Fruit fly (Drosophila melanogaster) whole organism, embryonic: ENCODE results near the gene CG3335.
A peak's percentile ranks its signal among the peaks of the same experiment; 100 is the strongest.

Source experiments
- CG10209 ChIP-seq: fragments of 200-800 bp; sonication (Bioruptor generic); optimal IDR thresholded peaks from 3 replicates; lab custom pipeline; 2017; ENCODE audit warnings: missing biosample characterization, mild to moderate bottlenecking, missing genetic modification characterization, missing genetic modification reagents
- CG10321 ChIP-seq: fragments of 200-800 bp; sonication (Bioruptor generic); IDR thresholded peaks from 2 replicates; pipeline ENCODE4 v1.3.6; 2022; ENCODE audit warnings: missing biosample characterization, missing genetic modification characterization
- CG11093 ChIP-seq: fragments of 200-800 bp; sonication (Bioruptor generic); IDR thresholded peaks from 3 replicates; pipeline ENCODE4 v1.3.6; 2022; ENCODE audit warnings: missing biosample characterization, missing genetic modification characterization
- CG12769 ChIP-seq: fragments of 200-800 bp; sonication (Bioruptor generic); optimal IDR thresholded peaks from 2 replicates; lab custom pipeline; 2019; ENCODE audit warnings: missing biosample characterization, mild to moderate bottlenecking, missing genetic modification characterization, moderate library complexity
- CG13775 ChIP-seq: fragments of 200-800 bp; sonication (Bioruptor generic); optimal IDR thresholded peaks from 3 replicates; lab custom pipeline; 2017; ENCODE audit warnings: missing biosample characterization, mild to moderate bottlenecking, missing genetic modification characterization
- CG14860 ChIP-seq: fragments of 200-800 bp; sonication (Bioruptor generic); IDR thresholded peaks from 3 replicates; pipeline ENCODE4 v1.3.6; 2022; ENCODE audit warnings: missing biosample characterization, missing genetic modification characterization; ENCODE audit not compliant: partially characterized antibody
- CG1529 ChIP-seq: fragments of 200-800 bp; sonication (Bioruptor generic); optimal IDR thresholded peaks from 3 replicates; lab custom pipeline; 2018; ENCODE audit warnings: missing biosample characterization, missing genetic modification characterization
- CG1603 ChIP-seq: fragments of 200-800 bp; sonication (Bioruptor generic); optimal IDR thresholded peaks from 2 replicates; lab custom pipeline; 2019; ENCODE audit warnings: missing biosample characterization, mild to moderate bottlenecking, missing genetic modification characterization, moderate library complexity
- CG17385 ChIP-seq: fragments of 200-800 bp; sonication (Bioruptor generic); optimal IDR thresholded peaks from 3 replicates; lab custom pipeline; 2018; ENCODE audit warnings: missing biosample characterization, mild to moderate bottlenecking, missing genetic modification characterization
- CG17802 ChIP-seq: fragments of 200-800 bp; sonication (Bioruptor generic); optimal IDR thresholded peaks from 2 replicates; lab custom pipeline; 2018; ENCODE audit warnings: missing biosample characterization, mild to moderate bottlenecking, missing genetic modification characterization, moderate library complexity
- CG2116 ChIP-seq: fragments of 200-800 bp; sonication (Bioruptor generic); optimal IDR thresholded peaks from 3 replicates; lab custom pipeline; 2018; ENCODE audit warnings: missing biosample characterization, mild to moderate bottlenecking, missing genetic modification characterization
- CG3726 ChIP-seq: fragments of 200-800 bp; sonication (Bioruptor generic); IDR thresholded peaks from 3 replicates; pipeline ENCODE4, ENCODE4 v1.3.6; 2022; ENCODE audit warnings: missing biosample characterization, missing genetic modification characterization
- CG4328 ChIP-seq: fragments of 200-800 bp; sonication (Bioruptor generic); optimal IDR thresholded peaks from 3 replicates; lab custom pipeline; 2017; ENCODE audit warnings: missing biosample characterization, missing genetic modification reagents, missing genetic modification characterization
- CG43689 ChIP-seq: fragments of 200-800 bp; sonication (Bioruptor generic); IDR thresholded peaks from 2 replicates; pipeline ENCODE4 v1.3.6; 2022; ENCODE audit warnings: missing biosample characterization, missing genetic modification characterization
- CG5953 ChIP-seq: fragments of 200-800 bp; sonication (Bioruptor generic); IDR thresholded peaks from 2 replicates; pipeline ENCODE4 v1.3.6; 2022; ENCODE audit warnings: missing biosample characterization, missing genetic modification characterization
- CG6854 ChIP-seq: fragments of 200-800 bp; sonication (Bioruptor generic); optimal IDR thresholded peaks from 3 replicates; lab custom pipeline; 2017; ENCODE audit warnings: missing biosample characterization, mild to moderate bottlenecking, missing genetic modification characterization
- CG7928 ChIP-seq: fragments of 200-800 bp; sonication (Bioruptor generic); optimal IDR thresholded peaks from 2 replicates; lab custom pipeline; 2017; ENCODE audit warnings: missing biosample characterization, mild to moderate bottlenecking, missing genetic modification characterization
- CHES-1-like ChIP-seq: fragments of 200-800 bp; sonication (Bioruptor generic); optimal IDR thresholded peaks from 2 replicates; lab custom pipeline; 2016; ENCODE audit warnings: missing biosample characterization, missing genetic modification characterization
- Dp ChIP-seq: fragments of 200-800 bp; sonication (Bioruptor generic); optimal IDR thresholded peaks from 2 replicates; lab custom pipeline; 2018; ENCODE audit warnings: missing biosample characterization, mild to moderate bottlenecking, missing genetic modification characterization, moderate library complexity
- Fer1 ChIP-seq: fragments of 200-800 bp; sonication (Bioruptor generic); optimal IDR thresholded peaks from 2 replicates; lab custom pipeline; 2017; ENCODE audit warnings: missing biosample characterization, mild to moderate bottlenecking, missing genetic modification characterization
- Hr39 ChIP-seq: fragments of >200 bp; optimal IDR thresholded peaks from 2 replicates; lab custom pipeline; 2017
- MESR4 ChIP-seq: fragments of 200-800 bp; sonication (Bioruptor generic); optimal IDR thresholded peaks from 2 replicates; lab custom pipeline; 2018; ENCODE audit warnings: missing biosample characterization, mild to moderate bottlenecking, missing genetic modification characterization, moderate library complexity
- Med ChIP-seq: fragments of 200-800 bp; sonication (Bioruptor generic); peaks from one replicate; lab custom pipeline; 2016; ENCODE audit warnings: missing biosample characterization, missing genetic modification characterization, mild to moderate bottlenecking, inconsistent platforms, moderate library complexity
- Opbp ChIP-seq: fragments of 200-800 bp; sonication (Bioruptor generic); IDR thresholded peaks from 3 replicates; pipeline ENCODE4 v1.3.6; 2022; ENCODE audit warnings: missing biosample characterization, missing genetic modification characterization; ENCODE audit not compliant: partially characterized antibody
- Pdp1 ChIP-seq, 2 experiments: fragments of 200-800 bp; sonication (Bioruptor generic); optimal IDR thresholded peaks; 3 replicates each; lab custom pipeline; 2016; ENCODE audit warnings: missing biosample characterization in 2 of 2, missing genetic modification characterization in 2 of 2, mild to moderate bottlenecking in 1 of 2, moderate library complexity in 1 of 2
- Stat92E ChIP-seq, 3 experiments: fragments of >200 bp in 2 of 3; fragments of 200-800 bp in 1 of 3; sonication (Bioruptor generic) in 1 of 3; optimal IDR thresholded peaks; 2 replicates each; lab custom pipeline; 2017 to 2019; ENCODE audit warnings: missing biosample characterization in 3 of 3, missing genetic modification characterization in 3 of 3, mild to moderate bottlenecking in 1 of 3, moderate library complexity in 1 of 3
- Xrp1 ChIP-seq: fragments of 200-800 bp; sonication (Bioruptor generic); IDR thresholded peaks from 2 replicates; pipeline ENCODE4 v1.3.6; 2022; ENCODE audit warnings: missing biosample characterization, missing genetic modification characterization
- YL-1 ChIP-seq: fragments of 200-800 bp; sonication (Bioruptor generic); optimal IDR thresholded peaks from 3 replicates; lab custom pipeline; 2017; ENCODE audit warnings: missing biosample characterization, mild to moderate bottlenecking, missing genetic modification characterization
- cg ChIP-seq: fragments of 200-800 bp; sonication (Bioruptor generic); optimal IDR thresholded peaks from 3 replicates; lab custom pipeline; 2019; ENCODE audit warnings: missing biosample characterization, mild to moderate bottlenecking, missing genetic modification characterization, moderate library complexity
- ci ChIP-seq: fragments of 200-800 bp; sonication (Bioruptor generic); IDR thresholded peaks from 3 replicates; pipeline ENCODE4 v1.3.6; 2022; ENCODE audit warnings: missing biosample characterization, missing genetic modification characterization
- dpn ChIP-seq, 2 experiments: fragments of 200-800 bp; sonication (Bioruptor generic); optimal IDR thresholded peaks; 3 replicates each; lab custom pipeline; 2016; ENCODE audit warnings: missing biosample characterization in 2 of 2, missing genetic modification characterization in 2 of 2
- inv ChIP-seq: fragments of 200-800 bp; sonication (Bioruptor generic); IDR thresholded peaks from 2 replicates; pipeline ENCODE4 v1.3.6; 2022; ENCODE audit warnings: missing biosample characterization, missing genetic modification characterization; ENCODE audit not compliant: partially characterized antibody
- kni ChIP-seq: fragments of 200-800 bp; sonication (Bioruptor generic); optimal IDR thresholded peaks from 3 replicates; lab custom pipeline; 2017; ENCODE audit warnings: mild to moderate bottlenecking, missing biosample characterization, missing genetic modification reagents, missing genetic modification characterization
- lola ChIP-seq, 3 experiments: fragments of >200 bp in 2 of 3; fragments of 200-800 bp in 1 of 3; sonication (Bioruptor generic) in 1 of 3; optimal IDR thresholded peaks; 2 replicates each; lab custom pipeline; 2017 to 2019; ENCODE audit warnings: missing biosample characterization in 3 of 3, missing genetic modification characterization in 3 of 3, mild to moderate bottlenecking in 1 of 3, moderate library complexity in 1 of 3
- pb ChIP-seq: fragments of 200-800 bp; sonication (Bioruptor generic); optimal IDR thresholded peaks from 3 replicates; lab custom pipeline; 2016; ENCODE audit warnings: missing biosample characterization, missing genetic modification characterization
- sc ChIP-seq, 3 experiments: fragments of >200 bp in 2 of 3; fragments of 200-800 bp in 1 of 3; sonication (Bioruptor generic) in 1 of 3; optimal IDR thresholded peaks; 2 replicates in 2 of 3; 3 replicates in 1 of 3; lab custom pipeline; 2017; ENCODE audit warnings: mild to moderate bottlenecking in 1 of 3, missing biosample characterization in 1 of 3, missing genetic modification characterization in 1 of 3, missing genetic modification reagents in 1 of 3
- sd ChIP-seq: fragments of 200-800 bp; sonication (Bioruptor generic); optimal IDR thresholded peaks from 3 replicates; lab custom pipeline; 2018; ENCODE audit warnings: missing biosample characterization, mild to moderate bottlenecking, missing genetic modification characterization, moderate library complexity
- tna ChIP-seq: fragments of 200-800 bp; sonication (Bioruptor generic); IDR thresholded peaks from 2 replicates; pipeline ENCODE4 v1.3.6; 2022; ENCODE audit warnings: missing biosample characterization, missing genetic modification characterization; ENCODE audit not compliant: partially characterized antibody

The CG3335 gene

dm6 chr3L:9624014-9624413 is at the start of gene CG3335 (continued):
- TF ChIP-seq Dp (GFP tag; lab: Kevin White, UChicago) (peak; percentile 61), CG1529 (GFP tag; lab: Kevin White, UChicago) (no peak), pb (GFP tag; lab: Kevin White, UChicago) (no peak), inv (GFP tag; lab: Robert Waterston, UW) (peak; percentile 62), CG12769 (tag; lab: Kevin White, UChicago) (no peak), CG43689 (no peak), CG13775 (GFP tag; lab: Kevin White, UChicago) (no peak), ci (GFP tag; lab: Robert Waterston, UW) (no peak), CG1603 (tag; lab: Kevin White, UChicago) (no peak), sc (optimal IDR thresholded peaks at IDR 0.05; lab: Kevin White, UChicago) (no peak), sc (GFP tag; optimal IDR thresholded peaks at IDR 0.05; lab: Kevin White, UChicago) (no peak), Fer1 (GFP tag; lab: Kevin White, UChicago) (no peak), MESR4 (GFP tag; lab: Kevin White, UChicago) (peak; percentile 34), Opbp (GFP tag; lab: Robert Waterston, UW) (peak; percentile 79; the same call in 2 of the 3 replicates), CG7928 (no peak), YL-1 (GFP tag; lab: Kevin White, UChicago) (peak; percentile 69)

dm6 chr3L:9583388-9583787 is 40.6 kb upstream of the CG3335 start:
- TF ChIP-seq CG6854 (GFP tag; lab: Kevin White, UChicago) (no peak), CG10321 (GFP tag; lab: Robert Waterston, UW) (no peak), Pdp1 (GFP tag; optimal IDR thresholded peaks at IDR 0.05; lab: Kevin White, UChicago) (peak in 1 of 2 experiments; percentile 69), lola (GFP tag; optimal IDR thresholded peaks at IDR 0.05; lab: Kevin White, UChicago) (no peak), CG4328 (GFP tag; lab: Kevin White, UChicago) (no peak), sd (tag; lab: Kevin White, UChicago) (no peak), CG5953 (GFP tag; lab: Robert Waterston, UW) (no peak), kni (GFP tag; lab: Kevin White, UChicago) (no peak), Med (GFP tag; lab: Kevin White, UChicago) (peak; percentile 72)
- TF ChIP-seq, all 482 proteins: peak for 2

- TF ChIP-seq CG3726 (GFP tag; lab: Robert Waterston, UW) (no peak), dpn (GFP tag; optimal IDR thresholded peaks at IDR 0.05; lab: Kevin White, UChicago) (no peak), CG17385 (GFP tag; lab: Kevin White, UChicago) (no peak), CG2116 (GFP tag; lab: Kevin White, UChicago) (no peak), Xrp1 (GFP tag; lab: Robert Waterston, UW) (no peak), CG11093 (no peak), CG10209 (GFP tag; lab: Kevin White, UChicago) (no peak), Stat92E (GFP tag; optimal IDR thresholded peaks at IDR 0.05; lab: Kevin White, UChicago) (no peak), cg (no peak), CG17802 (tag; lab: Kevin White, UChicago) (no peak), CG14860 (no peak), Hr39 (no peak), CHES-1-like (GFP tag; lab: Kevin White, UChicago) (no peak), tna (GFP tag; lab: Robert Waterston, UW) (no peak)
Observed at dm6 chr3L:9597464-9597863, 26.6 kb upstream of the CG3335 start, which contains the start of gene Tmc. Gene Tmc, plus strand, starts transcription at chr3L:9597764.
